Fruit fly (Drosophila melanogaster) whole organism, embryonic: ENCODE results near the gene xmas.

Experiments
- BEAF-32 ChIP-seq: fragments of 200-800 bp; sonication (Bioruptor generic); optimal IDR thresholded peaks from 3 replicates; lab custom pipeline; 2017; ENCODE audit warnings: missing biosample characterization, missing genetic modification characterization, mild to moderate bottlenecking, moderate library complexity, missing genetic modification reagents
- BtbVII ChIP-seq: fragments of 200-800 bp; sonication (Bioruptor generic); optimal IDR thresholded peaks from 3 replicates; lab custom pipeline; 2017; ENCODE audit warnings: missing biosample characterization, mild to moderate bottlenecking, missing genetic modification characterization
- CG10366 ChIP-seq: fragments of 200-800 bp; sonication (Bioruptor generic); IDR thresholded peaks from 2 replicates; pipeline ENCODE4 v1.3.6; 2022; ENCODE audit warnings: missing biosample characterization, missing genetic modification characterization
- CG10462 ChIP-seq: fragments of 200-800 bp; sonication (Bioruptor generic); optimal IDR thresholded peaks from 2 replicates; lab custom pipeline; 2016; ENCODE audit warnings: missing biosample characterization, missing genetic modification characterization
- CG10543 ChIP-seq: fragments of 200-800 bp; sonication (Bioruptor generic); optimal IDR thresholded peaks from 3 replicates; lab custom pipeline; 2017; ENCODE audit warnings: missing biosample characterization, mild to moderate bottlenecking, missing genetic modification characterization, moderate library complexity
- CG12155 ChIP-seq: fragments of 200-800 bp; sonication (Bioruptor generic); optimal IDR thresholded peaks from 3 replicates; lab custom pipeline; 2016; ENCODE audit warnings: missing biosample characterization, missing genetic modification characterization
- CG14050 ChIP-seq: fragments of 200-800 bp; sonication (Bioruptor generic); IDR thresholded peaks from 3 replicates; pipeline ENCODE4 v1.3.6; 2022; ENCODE audit warnings: missing biosample characterization, missing genetic modification characterization
- CG17186 ChIP-seq: fragments of 200-800 bp; sonication (Bioruptor generic); optimal IDR thresholded peaks from 3 replicates; lab custom pipeline; 2017; ENCODE audit warnings: missing biosample characterization, missing genetic modification reagents, missing genetic modification characterization
- CG18011 ChIP-seq: fragments of 200-800 bp; sonication (Bioruptor generic); optimal IDR thresholded peaks from 2 replicates; lab custom pipeline; 2017; ENCODE audit warnings: missing biosample characterization, missing genetic modification characterization, mild to moderate bottlenecking, moderate library complexity, missing genotype
- CG18599 ChIP-seq: fragments of 200-800 bp; sonication (Bioruptor generic); optimal IDR thresholded peaks from 3 replicates; lab custom pipeline; 2017; ENCODE audit warnings: missing biosample characterization, missing genetic modification characterization, mild to moderate bottlenecking, moderate library complexity, missing genetic modification reagents
- CG2875 ChIP-seq: fragments of 200-800 bp; sonication (Bioruptor generic); optimal IDR thresholded peaks from 2 replicates; lab custom pipeline; 2017; ENCODE audit warnings: missing biosample characterization, mild to moderate bottlenecking, missing genetic modification characterization, missing genetic modification reagents
- CG30020 ChIP-seq: fragments of 200-800 bp; optimal IDR thresholded peaks from 2 replicates; lab custom pipeline; 2019; ENCODE audit warnings: missing biosample characterization, mild to moderate bottlenecking, missing genetic modification characterization, moderate library complexity
- CG31224 ChIP-seq: fragments of 200-800 bp; sonication (Bioruptor generic); IDR thresholded peaks from 2 replicates; pipeline ENCODE4 v1.3.6; 2022; ENCODE audit warnings: missing biosample characterization, missing genetic modification characterization
- CG34224 ChIP-seq: fragments of 200-800 bp; sonication (Bioruptor generic); IDR thresholded peaks from 3 replicates; pipeline ENCODE4 v1.3.6; 2022; ENCODE audit warnings: missing biosample characterization, missing genetic modification characterization; ENCODE audit not compliant: partially characterized antibody
- CG4328 ChIP-seq: fragments of 200-800 bp; sonication (Bioruptor generic); optimal IDR thresholded peaks from 3 replicates; lab custom pipeline; 2017; ENCODE audit warnings: missing biosample characterization, missing genetic modification reagents, missing genetic modification characterization
- CG5180 ChIP-seq: fragments of 200-800 bp; sonication (Bioruptor generic); optimal IDR thresholded peaks from 3 replicates; lab custom pipeline; 2017; ENCODE audit warnings: missing biosample characterization, missing genetic modification characterization, mild to moderate bottlenecking, moderate library complexity, missing genetic modification reagents
- CG6175 ChIP-seq: fragments of 200-800 bp; sonication (Bioruptor generic); IDR thresholded peaks from 3 replicates; pipeline ENCODE4 v1.3.6; 2022; ENCODE audit warnings: missing biosample characterization, missing genetic modification characterization
- CG8359 ChIP-seq: fragments of 200-800 bp; sonication (Bioruptor generic); optimal IDR thresholded peaks from 2 replicates; lab custom pipeline; 2017; ENCODE audit warnings: missing biosample characterization, mild to moderate bottlenecking, missing genetic modification characterization, borderline replicate concordance
- Doc3 ChIP-seq: fragments of 200-800 bp; sonication (Bioruptor generic); IDR thresholded peaks from 3 replicates; pipeline ENCODE4 v1.3.6; 2022; ENCODE audit warnings: missing biosample characterization, missing genetic modification characterization; ENCODE audit not compliant: partially characterized antibody
- ERR ChIP-seq: fragments of 200-800 bp; sonication (Bioruptor generic); optimal IDR thresholded peaks from 2 replicates; lab custom pipeline; 2016; ENCODE audit warnings: missing biosample characterization, missing genetic modification characterization
- Ets65A ChIP-seq: fragments of 200-800 bp; sonication (Bioruptor generic); peaks from one replicate; lab custom pipeline; 2016; ENCODE audit warnings: missing biosample characterization, missing genetic modification characterization
- Fer3 ChIP-seq: fragments of 200-800 bp; sonication (Bioruptor generic); optimal IDR thresholded peaks from 2 replicates; lab custom pipeline; 2018; ENCODE audit warnings: missing biosample characterization, mild to moderate bottlenecking, missing genetic modification characterization, moderate library complexity
- HLH4C ChIP-seq: fragments of 200-800 bp; sonication (Bioruptor generic); IDR thresholded peaks from 3 replicates; pipeline ENCODE4 v1.3.6; 2022; ENCODE audit warnings: missing biosample characterization, missing genetic modification characterization; ENCODE audit not compliant: partially characterized antibody
- Hr3 ChIP-seq: fragments of 200-800 bp; sonication (Bioruptor generic); optimal IDR thresholded peaks from 3 replicates; lab custom pipeline; 2016; ENCODE audit warnings: missing biosample characterization, missing genetic modification characterization
- MTF-1 ChIP-seq: fragments of 200-800 bp; sonication (Bioruptor generic); optimal IDR thresholded peaks from 2 replicates; lab custom pipeline; 2018; ENCODE audit warnings: missing biosample characterization, mild to moderate bottlenecking, missing genetic modification characterization, borderline replicate concordance
- Optix ChIP-seq: fragments of 200-800 bp; sonication (Bioruptor generic); IDR thresholded peaks from 3 replicates; pipeline ENCODE4 v1.3.6; 2022; ENCODE audit warnings: missing biosample characterization, missing genetic modification characterization
- Poxn ChIP-seq: fragments of 200-800 bp; sonication (Bioruptor generic); IDR thresholded peaks from 2 replicates; pipeline ENCODE4 v1.3.6; 2022; ENCODE audit warnings: missing biosample characterization, missing genetic modification characterization
- Side ChIP-seq: fragments of 200-800 bp; sonication (Bioruptor generic); optimal IDR thresholded peaks from 2 replicates; lab custom pipeline; 2016; ENCODE audit warnings: missing biosample characterization, missing genetic modification characterization
- Usf ChIP-seq: fragments of 200-800 bp; sonication (Bioruptor generic); optimal IDR thresholded peaks from 2 replicates; lab custom pipeline; 2017; ENCODE audit warnings: missing genotype, missing biosample characterization, missing genetic modification characterization
- Xbp1 ChIP-seq: fragments of 200-800 bp; sonication (Bioruptor generic); optimal IDR thresholded peaks from 3 replicates; lab custom pipeline; 2016; ENCODE audit warnings: missing biosample characterization, mild to moderate bottlenecking, missing genetic modification characterization
- chinmo ChIP-seq: fragments of 200-800 bp; sonication (Bioruptor generic); IDR thresholded peaks from 4 replicates; pipeline ENCODE4 v1.3.6; 2022; ENCODE audit warnings: missing biosample characterization, missing genetic modification characterization; ENCODE audit not compliant: partially characterized antibody
- chm ChIP-seq: fragments of 200-800 bp; sonication (Bioruptor generic); IDR thresholded peaks from 2 replicates; pipeline ENCODE4 v1.3.6; 2022; ENCODE audit warnings: missing biosample characterization, missing genetic modification characterization
- crc ChIP-seq: fragments of 200-800 bp; sonication (Bioruptor generic); optimal IDR thresholded peaks from 2 replicates; lab custom pipeline; 2016; ENCODE audit warnings: missing biosample characterization, missing genetic modification characterization
- da ChIP-seq: fragments of 200-800 bp; sonication (Bioruptor generic); optimal IDR thresholded peaks from 2 replicates; lab custom pipeline; 2016; ENCODE audit warnings: missing biosample characterization, missing genetic modification characterization
- dmrt11E ChIP-seq: fragments of 200-800 bp; sonication (Bioruptor generic); optimal IDR thresholded peaks from 3 replicates; lab custom pipeline; 2018; ENCODE audit warnings: missing biosample characterization, mild to moderate bottlenecking, missing genetic modification characterization, moderate library complexity
- fd102C ChIP-seq: fragments of 200-800 bp; sonication (Bioruptor generic); optimal IDR thresholded peaks from 2 replicates; lab custom pipeline; 2018; ENCODE audit warnings: missing biosample characterization, mild to moderate bottlenecking, missing genetic modification characterization, moderate library complexity
- fd64A ChIP-seq: fragments of 200-800 bp; sonication (Bioruptor generic); optimal IDR thresholded peaks from 3 replicates; lab custom pipeline; 2018; ENCODE audit warnings: missing biosample characterization, mild to moderate bottlenecking, missing genetic modification characterization
- grn ChIP-seq: fragments of 200-800 bp; sonication (Bioruptor generic); optimal IDR thresholded peaks from 3 replicates; lab custom pipeline; 2017; ENCODE audit warnings: missing biosample characterization, missing genetic modification characterization
- hkb ChIP-seq, 2 experiments: fragments of 200-800 bp in 1 of 2; fragments of >200 bp in 1 of 2; sonication (Bioruptor generic) in 1 of 2; IDR thresholded peaks in 1 of 2; optimal IDR thresholded peaks in 1 of 2; 2 replicates each; pipeline versions ENCODE4 v1.3.6 to Lab custom; 2017 to 2022; ENCODE audit warnings: missing biosample characterization in 1 of 2, missing genetic modification characterization in 1 of 2
- hth ChIP-seq: fragments of >200 bp; optimal IDR thresholded peaks from 2 replicates; lab custom pipeline; 2017; ENCODE audit warnings: inconsistent platforms
- klu ChIP-seq: fragments of 200-800 bp; sonication (Bioruptor generic); IDR thresholded peaks from 2 replicates; pipeline ENCODE4 v1.3.6; 2022; ENCODE audit warnings: missing biosample characterization, missing genetic modification characterization
- lbe ChIP-seq: fragments of 200-800 bp; sonication (Bioruptor generic); optimal IDR thresholded peaks from 2 replicates; lab custom pipeline; 2016; ENCODE audit warnings: missing biosample characterization, mild to moderate bottlenecking, missing genetic modification characterization
- lmd ChIP-seq: fragments of 200-800 bp; sonication (Bioruptor generic); IDR thresholded peaks from 2 replicates; pipeline ENCODE4 v1.3.6; 2022; ENCODE audit warnings: missing biosample characterization, missing genetic modification characterization
- nerfin-1 ChIP-seq: fragments of 200-800 bp; sonication (Bioruptor generic); optimal IDR thresholded peaks from 3 replicates; lab custom pipeline; 2019; ENCODE audit warnings: missing biosample characterization, mild to moderate bottlenecking, missing genetic modification characterization, moderate library complexity
- pho ChIP-seq: fragments of 200-800 bp; sonication (Bioruptor generic); optimal IDR thresholded peaks from 2 replicates; lab custom pipeline; 2016; ENCODE audit warnings: missing biosample characterization, missing genetic modification characterization
- pros ChIP-seq: fragments of 200-800 bp; sonication (Bioruptor generic); optimal IDR thresholded peaks from 3 replicates; lab custom pipeline; 2019; ENCODE audit warnings: missing biosample characterization, mild to moderate bottlenecking, missing genetic modification characterization, moderate library complexity
- sr ChIP-seq: fragments of 200-800 bp; sonication (Bioruptor generic); IDR thresholded peaks from 3 replicates; pipeline ENCODE4 v1.3.6; 2022; ENCODE audit warnings: missing biosample characterization, missing genetic modification characterization
- trem ChIP-seq: fragments of 200-800 bp; optimal IDR thresholded peaks from 3 replicates; lab custom pipeline; 2019; ENCODE audit warnings: missing biosample characterization, mild to moderate bottlenecking, missing genetic modification characterization, moderate library complexity
- zen2 ChIP-seq: fragments of 200-800 bp; sonication (Bioruptor generic); IDR thresholded peaks from 3 replicates; pipeline ENCODE4 v1.3.6; 2022; ENCODE audit warnings: missing biosample characterization, missing genetic modification characterization; ENCODE audit not compliant: partially characterized antibody

Gene xmas

DNA sequence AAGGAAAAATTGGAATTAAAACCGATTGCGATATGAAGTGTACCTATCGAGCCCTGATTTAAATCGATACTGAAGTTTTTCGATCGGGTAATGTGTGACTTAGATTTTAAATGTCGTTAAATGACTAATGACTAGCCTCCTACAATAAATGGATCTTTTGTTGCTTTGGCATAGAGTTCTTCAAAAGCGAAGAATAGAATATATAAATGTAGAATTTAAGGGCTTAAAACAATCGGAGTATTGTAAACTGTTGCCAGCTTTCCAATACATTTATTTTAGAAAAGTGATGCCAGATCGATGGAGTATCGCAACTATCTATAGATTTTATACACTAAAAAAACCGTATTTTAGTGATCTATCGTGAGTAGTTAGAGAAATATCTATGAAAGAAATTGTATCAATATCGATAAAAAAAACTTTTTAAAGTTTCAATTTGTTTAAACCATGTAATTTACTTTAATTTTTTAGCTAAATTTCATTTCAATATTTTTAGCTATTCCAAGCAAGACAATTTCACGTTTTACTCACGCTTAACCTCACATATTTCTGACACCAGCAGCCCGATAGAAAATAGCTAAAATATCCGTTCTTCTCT lies 16.1 kb downstream of the xmas start, which contains the start of the genes mei-217 and mei-218 (continued):
- TF ChIP-seq Doc3 (peak; percentile 66; the same call in 1 of the 3 replicates), BtbVII (GFP tag; lab: Kevin White, UChicago) (no peak), da (GFP tag; lab: Kevin White, UChicago) (no peak), sr (no peak), CG2875 (GFP tag; lab: Kevin White, UChicago) (no peak), CG4328 (GFP tag; lab: Kevin White, UChicago) (no peak), klu (no peak), dmrt11E (tag; lab: Kevin White, UChicago) (peak; percentile 25), BEAF-32 (GFP tag; lab: Kevin White, UChicago) (peak; percentile 84), CG6175 (GFP tag; lab: Robert Waterston, UW) (no peak), hth (lab: Kevin White, UChicago) (no peak), fd102C (no peak), zen2 (peak; percentile 41; the same call in 1 of the 3 replicates), CG31224 (GFP tag; lab: Robert Waterston, UW) (no peak), CG14050 (GFP tag; lab: Robert Waterston, UW) (no peak), crc (GFP tag; lab: Kevin White, UChicago) (no peak), CG10366 (GFP tag; lab: Robert Waterston, UW) (no peak), Poxn (no peak), pho (GFP tag; lab: Kevin White, UChicago) (no peak), Side (GFP tag; lab: Kevin White, UChicago) (no peak), hkb (optimal IDR thresholded peaks at IDR 0.05; lab: Kevin White, UChicago) (no peak), hkb (GFP tag; IDR thresholded peaks at IDR 0.05; lab: Robert Waterston, UW) (no peak), MTF-1 (no peak), CG18011 (GFP tag; lab: Kevin White, UChicago) (no peak), grn (GFP tag; lab: Kevin White, UChicago) (no peak), lbe (GFP tag; lab: Kevin White, UChicago) (no peak), CG18599 (no peak), CG30020 (peak; percentile 46), CG8359 (no peak), CG12155 (GFP tag; lab: Kevin White, UChicago) (no peak), Optix (GFP tag; lab: Robert Waterston, UW) (no peak), CG34224 (peak; percentile 58; the same call in 2 of the 3 replicates), nerfin-1 (no peak), Fer3 (tag; lab: Kevin White, UChicago) (no peak), chm (GFP tag; lab: Robert Waterston, UW) (no peak), ERR (no peak), lmd (GFP tag; lab: Robert Waterston, UW) (peak; percentile 26; the same call in 1 of the 2 replicates), chinmo (GFP tag; lab: Robert Waterston, UW) (no peak), CG17186 (no peak), fd64A (GFP tag; lab: Kevin White, UChicago) (no peak), HLH4C (GFP tag; lab: Robert Waterston, UW) (peak; percentile 70), CG5180 (GFP tag; lab: Kevin White, UChicago) (no peak), pros (GFP tag; lab: Kevin White, UChicago) (no peak), trem (tag; lab: Kevin White, UChicago) (peak; percentile 63), CG10462 (GFP tag; lab: Kevin White, UChicago) (no peak), Hr3 (GFP tag; lab: Kevin White, UChicago) (no peak), Ets65A (peak; percentile 50), CG10543 (GFP tag; lab: Kevin White, UChicago) (no peak), Usf (no peak), Xbp1 (GFP tag; lab: Kevin White, UChicago) (peak; percentile 40)
